Worm (Caenorhabditis elegans) whole organism, mixed stage, embryonic: ENCODE measurements around the gene Y50D4B.2.

ENCODE experiments used
- M03D4.4 ChIP-seq: sonication (generic microtip); optimal IDR thresholded peaks from 2 replicates; lab custom pipeline; 2017; ENCODE audit warnings: mild to moderate bottlenecking, missing genetic modification characterization, missing compliant biosample characterization
- bed-3 ChIP-seq: fragments of 200-800 bp; sonication (Bioruptor generic); optimal IDR thresholded peaks from 3 replicates; lab custom pipeline; 2018; ENCODE audit warnings: mild to moderate bottlenecking, missing genetic modification characterization, moderate library complexity, missing compliant biosample characterization
- blmp-1 ChIP-seq: fragments of 150-350 bp; optimal IDR thresholded peaks from 2 replicates; lab custom pipeline; 2014; ENCODE audit warnings: missing biosample characterization, missing genetic modification characterization
- drap-1 ChIP-seq: fragments of 200-800 bp; sonication (Bioruptor generic); optimal IDR thresholded peaks from 3 replicates; lab custom pipeline; 2018; ENCODE audit warnings: mild to moderate bottlenecking, missing genetic modification characterization, missing compliant biosample characterization
- elt-1 ChIP-seq: sonication (generic microtip); optimal IDR thresholded peaks from 2 replicates; lab custom pipeline; 2017; ENCODE audit warnings: missing genetic modification characterization, mild to moderate bottlenecking, missing compliant biosample characterization, antibody characterized with exemption, moderate library complexity, borderline replicate concordance; ENCODE audit not compliant: insufficient read depth
- elt-3 ChIP-seq: fragments of 150-350 bp; optimal IDR thresholded peaks from 2 replicates; lab custom pipeline; 2014; ENCODE audit warnings: missing biosample characterization, missing genetic modification characterization
- lin-32 ChIP-seq: fragments of 200-800 bp; sonication (Bioruptor generic); optimal IDR thresholded peaks from 2 replicates; lab custom pipeline; 2018; ENCODE audit warnings: mild to moderate bottlenecking, missing genetic modification characterization, missing compliant biosample characterization
- mls-2 ChIP-seq: sonication (generic microtip); optimal IDR thresholded peaks from 2 replicates; lab custom pipeline; 2016; ENCODE audit warnings: mild to moderate bottlenecking, missing genetic modification characterization, moderate library complexity, missing compliant biosample characterization
- nhr-28 ChIP-seq: fragments of 150-350 bp; optimal IDR thresholded peaks from 2 replicates; lab custom pipeline; 2014; ENCODE audit warnings: missing biosample characterization, missing genetic modification characterization
- nhr-76 ChIP-seq: sonication (generic microtip); optimal IDR thresholded peaks from 2 replicates; lab custom pipeline; 2017; ENCODE audit warnings: missing biosample characterization, missing genetic modification characterization
- snpc-4 ChIP-seq: fragments of 150-350 bp; optimal IDR thresholded peaks from 2 replicates; lab custom pipeline; 2014; ENCODE audit warnings: missing biosample characterization, missing genetic modification characterization
- unc-62 ChIP-seq: fragments of 150-350 bp; optimal IDR thresholded peaks from 2 replicates; lab custom pipeline; 2014; ENCODE audit warnings: missing biosample characterization, missing genetic modification reagents, missing genetic modification characterization
- ztf-11 ChIP-seq: fragments of 150-350 bp; optimal IDR thresholded peaks from 2 replicates; lab custom pipeline; 2014; ENCODE audit warnings: missing biosample characterization, missing genetic modification characterization

DNA sequence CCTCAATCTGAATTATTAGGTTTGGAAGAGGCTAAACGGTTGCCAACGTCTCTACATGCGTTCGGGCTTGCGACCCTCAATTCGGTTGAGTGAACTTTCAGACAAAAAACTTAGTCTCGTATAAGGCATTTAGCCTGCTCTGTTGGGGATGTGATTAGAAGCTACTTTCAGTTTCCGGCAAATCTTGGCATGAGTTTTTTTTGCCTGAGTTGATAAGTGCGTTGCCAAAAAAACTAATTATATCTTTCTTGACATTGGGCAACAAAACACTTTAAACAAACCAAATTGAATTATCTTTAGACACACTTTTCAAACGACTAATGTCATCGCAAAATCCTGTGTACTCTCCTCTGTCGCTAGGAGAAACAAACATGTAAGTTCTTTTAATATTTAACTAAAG, 8.0 kb upstream of the Y50D4B.2 start, which contains the start of gene Y50D4B.4:
- no peak for TF ChIP-seq M03D4.4
- no peak for TF ChIP-seq snpc-4 (tag; lab: Kevin White, UChicago)
- TF ChIP-seq blmp-1 (tag; lab: Kevin White, UChicago) = no peak
- TF ChIP-seq nhr-76 (tag; lab: Kevin White, UChicago) = no peak
- TF ChIP-seq ztf-11 (tag; lab: Kevin White, UChicago) = no peak
- TF ChIP-seq bed-3 (GFP tag; lab: Kevin White, UChicago) = no peak
- no peak for TF ChIP-seq unc-62
- TF ChIP-seq nhr-28 (tag; lab: Kevin White, UChicago) = no peak
- TF ChIP-seq drap-1 (GFP tag; lab: Kevin White, UChicago) = no peak
- no peak for TF ChIP-seq elt-3
- no peak for TF ChIP-seq elt-1
- TF ChIP-seq lin-32 = no peak
- TF ChIP-seq mls-2 (tag; lab: Kevin White, UChicago) = no peak
